Worm (Caenorhabditis elegans): Measurements from ENCODE around the gene F57A8.7.

- TF ChIP-seq sup-37 (GFP tag; optimal IDR thresholded peaks at IDR 0.05) (no peak), nhr-28 (tag; optimal IDR thresholded peaks at IDR 0.05) (no peak), ama-1 (optimal IDR thresholded peaks at IDR 0.05) (no peak)
These were observed 40.0 kb upstream of the F57A8.7 start for ce11 chrV:10035586-10035985.
